1 fruit fly cellular context compared by ENCODE assay signal in the genomic region with DNA sequence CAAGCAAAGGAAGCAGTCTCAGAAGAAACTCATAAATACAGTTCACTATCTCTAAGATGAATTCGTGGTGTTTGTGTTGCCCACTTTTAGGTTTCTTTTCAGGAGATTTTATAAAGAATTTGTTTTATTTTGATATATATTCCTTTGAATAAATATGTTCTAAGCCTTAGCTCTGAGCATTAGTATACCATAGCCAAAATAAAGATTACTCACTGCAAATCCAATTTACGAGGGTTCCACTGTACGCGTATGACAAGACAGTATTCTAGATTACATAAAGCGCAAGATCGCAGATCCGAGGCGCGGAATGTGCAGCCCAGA.
A peak's percentile ranks its signal among the peaks of the same experiment; 100 is the strongest.
TF ChIP-seq lines count a peak whose summit lies in the region.

No protein-coding gene starts in this region.

TF ChIP-seq in whole organism, embryonic, 481 proteins besides CTCF, POLR2A, EP300 and RAD21 (continued from another document):
- TF ChIP-seq inv (GFP tag; IDR thresholded peaks at IDR 0.05; lab: Robert Waterston, UW; ENCODE audit: partially characterized antibody) (no peak), Vsx1 (GFP tag; optimal IDR thresholded peaks at IDR 0.05; lab: Kevin White, UChicago) (no peak), phol (tag; optimal IDR thresholded peaks at IDR 0.05; lab: Kevin White, UChicago) (peak; percentile 14), lmd (GFP tag; IDR thresholded peaks at IDR 0.05; lab: Robert Waterston, UW) (no peak; the same call in 1 of the 2 replicates), CG17328 (GFP tag; IDR thresholded peaks at IDR 0.05; lab: Robert Waterston, UW) (no peak), eyg (GFP tag; optimal IDR thresholded peaks at IDR 0.05; lab: Kevin White, UChicago) (no peak), Xbp1 (GFP tag; optimal IDR thresholded peaks at IDR 0.05; lab: Kevin White, UChicago) (no peak), ato (GFP tag; IDR thresholded peaks at IDR 0.05; lab: Robert Waterston, UW; ENCODE audit: partially characterized antibody) (no peak), wdn (GFP tag; IDR thresholded peaks at IDR 0.05; lab: Robert Waterston, UW) (no peak), ERR (GFP tag; optimal IDR thresholded peaks at IDR 0.05; lab: Kevin White, UChicago) (no peak), crol (GFP tag; IDR thresholded peaks at IDR 0.05; lab: Robert Waterston, UW) (no peak), stwl (tag; optimal IDR thresholded peaks at IDR 0.05; lab: Kevin White, UChicago) (no peak), org-1 (GFP tag; optimal IDR thresholded peaks at IDR 0.05; lab: Kevin White, UChicago) (no peak), CG17568 (GFP tag; optimal IDR thresholded peaks at IDR 0.05; lab: Kevin White, UChicago) (no peak), Rfx (GFP tag; IDR thresholded peaks at IDR 0.05; lab: Robert Waterston, UW) (peak; percentile 8; the same call in 1 of the 2 replicates), az2 (GFP tag; optimal IDR thresholded peaks at IDR 0.05; lab: Kevin White, UChicago) (no peak), grau (tag; optimal IDR thresholded peaks at IDR 0.05; lab: Kevin White, UChicago) (peak; percentile 87), CG2199 (GFP tag; IDR thresholded peaks at IDR 0.05; lab: Robert Waterston, UW) (no peak), vfl (GFP tag; optimal IDR thresholded peaks at IDR 0.05; lab: Kevin White, UChicago) (no peak), D19B (GFP tag; optimal IDR thresholded peaks at IDR 0.05; lab: Kevin White, UChicago) (no peak), sisA (GFP tag; IDR thresholded peaks at IDR 0.05; lab: Robert Waterston, UW) (no peak), bab2 (GFP tag; optimal IDR thresholded peaks at IDR 0.05; lab: Kevin White, UChicago) (no peak), CG30431 (GFP tag; optimal IDR thresholded peaks at IDR 0.05; lab: Kevin White, UChicago) (no peak), grn (GFP tag; optimal IDR thresholded peaks at IDR 0.05; lab: Kevin White, UChicago) (no peak), fu2 (GFP tag; optimal IDR thresholded peaks at IDR 0.05; lab: Kevin White, UChicago) (no peak), so (GFP tag; IDR thresholded peaks at IDR 0.05; lab: Robert Waterston, UW) (no peak), CG3407 (GFP tag; optimal IDR thresholded peaks at IDR 0.05; lab: Kevin White, UChicago) (no peak), HmgD (GFP tag; optimal IDR thresholded peaks at IDR 0.05; lab: Kevin White, UChicago) (no peak), gro (GFP tag; optimal IDR thresholded peaks at IDR 0.05; lab: Kevin White, UChicago) (no peak), trem (tag; optimal IDR thresholded peaks at IDR 0.05; lab: Kevin White, UChicago) (no peak), CG10209 (GFP tag; optimal IDR thresholded peaks at IDR 0.05; lab: Kevin White, UChicago) (no peak), lab (GFP tag; optimal IDR thresholded peaks at IDR 0.05; lab: Kevin White, UChicago) (no peak), zfh1 (GFP tag; IDR thresholded peaks at IDR 0.05; lab: Robert Waterston, UW) (no peak), wor (GFP tag; IDR thresholded peaks at IDR 0.05; lab: Robert Waterston, UW) (no peak), unpg (GFP tag; optimal IDR thresholded peaks at IDR 0.05; lab: Kevin White, UChicago) (peak; percentile 21), tin (GFP tag; optimal IDR thresholded peaks at IDR 0.05; lab: Kevin White, UChicago) (no peak), CG10267 (tag; optimal IDR thresholded peaks at IDR 0.05; lab: Kevin White, UChicago) (no peak), HLH54F (GFP tag; optimal IDR thresholded peaks at IDR 0.05; lab: Kevin White, UChicago) (no peak), Lpt (GFP tag; optimal IDR thresholded peaks at IDR 0.05; lab: Kevin White, UChicago) (no peak), PHDP (tag; optimal IDR thresholded peaks at IDR 0.05; lab: Kevin White, UChicago) (no peak), CG7839 (tag; optimal IDR thresholded peaks at IDR 0.05; lab: Kevin White, UChicago) (peak; percentile 1), Deaf1 (tag; optimal IDR thresholded peaks at IDR 0.05; lab: Kevin White, UChicago) (no peak), CG2678 (tag; optimal IDR thresholded peaks at IDR 0.05; lab: Kevin White, UChicago) (peak; percentile 6), nom (GFP tag; optimal IDR thresholded peaks at IDR 0.05; lab: Kevin White, UChicago) (peak; percentile 87), gem (tag; optimal IDR thresholded peaks at IDR 0.05; lab: Kevin White, UChicago) (peak; percentile 25), nau (GFP tag; optimal IDR thresholded peaks at IDR 0.05; lab: Kevin White, UChicago) (no peak), CG7556 (GFP tag; optimal IDR thresholded peaks at IDR 0.05; lab: Kevin White, UChicago) (no peak), Ada2b (GFP tag; IDR thresholded peaks at IDR 0.05; lab: Robert Waterston, UW) (no peak), lbe (GFP tag; optimal IDR thresholded peaks at IDR 0.05; lab: Kevin White, UChicago) (peak; percentile 95), Dek (tag; optimal IDR thresholded peaks at IDR 0.05; lab: Kevin White, UChicago) (no peak), Drgx (GFP tag; IDR thresholded peaks at IDR 0.05; lab: Robert Waterston, UW) (peak; percentile 69), ab (GFP tag; optimal IDR thresholded peaks at IDR 0.05; lab: Kevin White, UChicago) (no peak), CG13775 (GFP tag; optimal IDR thresholded peaks at IDR 0.05; lab: Kevin White, UChicago) (no peak), trh (GFP tag; optimal IDR thresholded peaks at IDR 0.05; lab: Kevin White, UChicago) (no peak), Sox102F (GFP tag; optimal IDR thresholded peaks at IDR 0.05; lab: Kevin White, UChicago) (no peak), emc (GFP tag; optimal IDR thresholded peaks at IDR 0.05; lab: Kevin White, UChicago) (no peak), lov (optimal IDR thresholded peaks at IDR 0.05; lab: Kevin White, UChicago) (no peak), lov (GFP tag; IDR thresholded peaks at IDR 0.05; lab: Robert Waterston, UW) (no peak), nerfin-2 (GFP tag; IDR thresholded peaks at IDR 0.05; lab: Robert Waterston, UW; ENCODE audit: partially characterized antibody) (no peak), CG7963 (GFP tag; IDR thresholded peaks at IDR 0.05; lab: Robert Waterston, UW; ENCODE audit: partially characterized antibody) (no peak)
